Worm (Caenorhabditis elegans): ENCODE results near the gene gcy-4.

The gcy-4 gene

DNA sequence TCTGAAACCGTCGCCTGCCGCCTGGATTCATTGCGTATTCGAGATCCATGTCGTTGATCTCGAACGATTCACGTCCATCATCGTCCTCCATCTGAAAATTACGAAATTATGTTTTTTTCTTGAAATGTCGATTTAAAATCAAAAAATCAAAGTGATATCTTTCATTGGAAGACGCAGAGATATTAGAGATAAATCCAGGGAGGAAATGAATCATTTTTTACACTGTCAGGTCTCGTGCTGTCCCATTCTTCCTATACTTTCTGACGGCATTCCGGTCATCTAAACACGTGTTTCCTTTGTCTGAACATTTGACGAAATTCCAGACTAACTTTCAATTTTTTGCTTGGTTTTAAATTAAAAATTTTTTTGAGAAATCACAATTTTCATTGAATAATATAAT is 41.3 kb upstream of the gcy-4 start, which contains the start of gene stip-1:
Gene stip-1, minus strand, starts transcription at position 98 of the 400 bp plus-strand sequence.
- TF ChIP-seq snpc-4 (tag; optimal IDR thresholded peaks at IDR 0.05) (no peak), ztf-11 (tag; optimal IDR thresholded peaks at IDR 0.05) (no peak), nhr-12 (tag; optimal IDR thresholded peaks at IDR 0.05) (no peak), nhr-10 (tag; optimal IDR thresholded peaks at IDR 0.05) (no peak), blmp-1 (tag; optimal IDR thresholded peaks at IDR 0.05; ENCODE audit: insufficient read depth) (no peak), mab-5 (tag; optimal IDR thresholded peaks at IDR 0.05) (peak; percentile 24)

DNA sequence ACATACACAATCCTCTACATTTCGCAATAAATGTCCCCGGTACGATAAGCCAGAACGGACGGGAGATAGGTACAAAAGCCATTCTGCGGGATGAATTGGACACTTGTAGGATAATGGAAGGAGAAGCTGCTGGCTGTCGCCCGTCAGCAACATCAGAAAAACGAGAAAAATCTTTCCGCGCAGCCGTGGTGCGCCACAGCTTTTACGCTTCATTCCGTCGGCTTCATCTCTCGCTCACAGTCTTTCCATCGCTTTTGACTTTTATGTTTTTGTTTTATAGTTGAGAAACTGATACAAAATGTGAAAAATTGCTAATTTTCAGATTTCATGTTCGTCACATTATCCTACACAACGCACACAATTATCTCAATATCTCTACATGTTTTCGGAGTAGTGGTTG is 37.4 kb upstream of the gcy-4 start, which contains the start of gene C07E3.10:
Gene C07E3.10, plus strand, starts transcription at position 301 of the 400 bp plus-strand sequence.
- no peak for TF ChIP-seq nhr-21 (tag; optimal IDR thresholded peaks at IDR 0.05)
- no peak for TF ChIP-seq ztf-11 (tag; optimal IDR thresholded peaks at IDR 0.05)
- no peak for TF ChIP-seq blmp-1 (tag; optimal IDR thresholded peaks at IDR 0.05; ENCODE audit: insufficient read depth)
- no peak for TF ChIP-seq F13H6.1 (tag; optimal IDR thresholded peaks at IDR 0.05)
- TF ChIP-seq unc-62 (GFP tag; optimal IDR thresholded peaks at IDR 0.05) = no peak
- TF ChIP-seq sma-9 (GFP tag; optimal IDR thresholded peaks at IDR 0.05) = no peak
- TF ChIP-seq sma-9 (tag; optimal IDR thresholded peaks at IDR 0.05) = no peak
- TF ChIP-seq peb-1 (tag; optimal IDR thresholded peaks at IDR 0.05) = no peak

DNA sequence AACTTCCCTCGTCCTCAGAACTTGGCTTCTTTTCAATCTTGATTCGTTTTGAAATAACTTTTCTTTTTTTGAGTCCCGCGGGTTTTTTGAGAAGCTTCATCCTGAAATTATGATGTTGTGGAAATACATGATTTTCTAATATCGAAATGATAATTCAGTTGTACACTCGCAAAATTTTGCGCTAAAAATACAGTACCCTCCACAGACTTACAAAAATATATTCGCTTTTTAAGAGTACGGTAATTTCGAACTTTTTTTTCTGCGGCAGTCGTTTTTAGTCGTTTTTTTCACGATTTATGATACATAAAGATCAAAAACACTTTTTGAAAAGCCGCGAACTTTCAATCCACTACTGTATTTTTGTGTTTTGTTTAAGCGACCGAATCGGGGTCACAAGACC is 36.4 kb upstream of the gcy-4 start, which contains the start of gene pro-2:
Gene pro-2, minus strand, starts transcription at position 101 of the 400 bp plus-strand sequence.
- TF ChIP-seq dmd-4 (tag; optimal IDR thresholded peaks at IDR 0.05) (no peak), R02D3.7 (tag; optimal IDR thresholded peaks at IDR 0.05) (no peak), nhr-21 (tag; optimal IDR thresholded peaks at IDR 0.05) (no peak), ama-1 (optimal IDR thresholded peaks at IDR 0.05) (no peak), ztf-1 (GFP tag; conservative IDR thresholded peaks at IDR 0.05) (no peak), ztf-4 (tag; optimal IDR thresholded peaks at IDR 0.05) (no peak)

DNA sequence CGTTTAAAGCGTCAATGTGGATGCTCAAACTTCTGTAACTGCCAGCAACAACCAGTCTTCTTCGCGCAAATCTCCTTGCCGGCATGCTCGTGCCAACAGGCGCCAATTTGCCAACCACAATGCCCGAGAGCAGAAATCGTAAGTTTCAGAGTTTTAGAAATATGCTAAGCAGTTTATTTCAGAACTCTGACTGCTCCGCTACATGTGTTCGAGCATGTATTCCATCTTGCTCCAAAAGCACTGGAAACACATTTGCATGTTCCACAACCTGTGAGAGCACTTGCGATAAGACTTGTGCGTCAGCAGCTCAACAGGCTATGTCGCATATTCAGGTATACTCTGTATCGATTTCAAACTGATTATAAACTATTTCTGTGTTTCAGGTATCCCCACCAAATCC is 21.1 kb upstream of the gcy-4 start:
- no peak for TF ChIP-seq ztf-4 (tag; optimal IDR thresholded peaks at IDR 0.05)
- no peak for TF ChIP-seq ceh-16 (tag; optimal IDR thresholded peaks at IDR 0.05)
- no peak for TF ChIP-seq fos-1 (tag; optimal IDR thresholded peaks at IDR 0.05)

DNA sequence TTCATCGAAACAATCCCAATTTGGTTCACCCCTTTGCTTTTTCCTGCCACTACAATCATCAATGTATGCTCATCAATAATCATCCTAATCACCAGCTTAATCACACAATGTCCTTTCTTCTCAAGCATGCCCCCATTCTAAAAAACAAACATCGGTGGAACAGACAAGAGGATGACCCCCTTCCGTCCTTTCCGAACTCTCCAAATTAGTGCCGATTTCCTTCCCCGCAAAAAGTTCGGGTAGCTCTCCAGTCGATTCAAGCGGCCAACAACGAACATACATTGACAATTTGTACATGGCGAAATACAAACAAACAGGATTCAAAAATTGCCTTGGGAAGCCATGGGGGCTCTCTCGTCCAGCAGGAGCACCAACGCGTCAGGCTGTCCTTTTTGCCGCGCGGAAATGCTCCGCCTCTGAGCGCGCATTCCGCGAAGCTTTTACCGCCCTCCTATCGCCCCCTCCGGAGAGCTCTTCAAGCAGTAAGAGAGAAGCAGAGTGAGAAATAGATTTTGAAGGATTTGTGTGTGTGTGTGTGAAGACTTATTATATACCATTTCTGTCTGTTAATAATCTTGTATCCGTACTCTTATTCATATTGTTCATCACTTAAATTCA is 17.1 kb upstream of the gcy-4 start, which contains the start of gene appg-1:
Gene appg-1, plus strand, starts transcription at position 427 of the 618 bp plus-strand sequence.
- TF ChIP-seq C34F6.9 (tag; optimal IDR thresholded peaks at IDR 0.05) = no peak
- TF ChIP-seq ZK546.5 (tag; optimal IDR thresholded peaks at IDR 0.05) = no peak
- TF ChIP-seq nhr-6 (tag; optimal IDR thresholded peaks at IDR 0.05) = no peak
- TF ChIP-seq dmd-4 (tag; optimal IDR thresholded peaks at IDR 0.05) = no peak
- TF ChIP-seq skn-1 (tag; optimal IDR thresholded peaks at IDR 0.05) = no peak
- no peak for TF ChIP-seq fos-1 (tag; optimal IDR thresholded peaks at IDR 0.05)
- no peak for TF ChIP-seq mbf-1 (tag; optimal IDR thresholded peaks at IDR 0.05)

DNA sequence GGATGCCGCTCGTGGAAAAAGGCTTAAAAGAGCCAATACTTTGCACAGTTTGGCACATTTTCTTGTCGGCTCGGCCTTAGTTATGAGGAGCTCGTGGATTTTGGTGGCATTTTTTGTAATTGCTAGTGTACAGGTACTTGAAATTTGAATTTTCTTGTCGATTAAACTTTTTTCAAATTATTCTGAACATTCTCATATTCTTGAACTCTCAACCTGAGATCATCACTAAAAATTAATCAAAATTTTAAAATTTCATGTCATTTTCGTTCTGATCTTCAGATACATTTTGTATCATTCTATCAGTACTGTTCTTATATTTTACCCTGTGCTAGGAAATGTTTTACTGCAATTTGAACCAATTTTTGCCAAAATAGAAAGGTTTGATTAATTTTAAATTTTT is 12.8 kb upstream of the gcy-4 start, which contains the start of gene idpp-4:
Gene idpp-4, plus strand, starts transcription at position 51 of the 400 bp plus-strand sequence.
- TF ChIP-seq aly-2 (tag; optimal IDR thresholded peaks at IDR 0.05) (no peak), ztf-11 (tag; optimal IDR thresholded peaks at IDR 0.05) (no peak), sma-3 (GFP tag; optimal IDR thresholded peaks at IDR 0.05) (no peak), mdl-1 (tag; optimal IDR thresholded peaks at IDR 0.05) (no peak), elt-1 (tag; optimal IDR thresholded peaks at IDR 0.05) (no peak), ZK546.5 (tag; optimal IDR thresholded peaks at IDR 0.05) (no peak), lin-39 (tag; optimal IDR thresholded peaks at IDR 0.05) (no peak), nhr-129 (tag; optimal IDR thresholded peaks at IDR 0.05) (no peak), ztf-4 (tag; optimal IDR thresholded peaks at IDR 0.05) (no peak), dmd-4 (tag; optimal IDR thresholded peaks at IDR 0.05) (no peak), nhr-6 (tag; optimal IDR thresholded peaks at IDR 0.05) (no peak)

DNA sequence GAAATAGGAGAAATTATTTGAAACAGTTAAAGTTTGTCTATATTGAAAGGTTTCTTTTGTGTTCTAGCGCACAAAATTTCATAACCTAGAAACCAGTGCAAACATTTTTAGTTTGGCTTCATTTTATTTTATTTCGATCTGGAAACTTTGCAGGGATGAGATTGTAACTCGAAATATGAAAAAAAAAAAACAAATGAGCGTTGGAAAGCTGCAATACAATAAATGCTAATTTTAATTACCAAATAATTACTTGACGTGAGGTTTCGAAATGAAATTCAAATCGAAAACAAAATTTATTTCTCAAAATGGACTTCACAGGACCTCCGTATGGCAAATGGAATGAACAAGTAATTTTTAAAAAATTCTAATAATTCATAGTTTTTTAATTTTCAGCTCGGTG is 8.4 kb upstream of the gcy-4 start, which contains the start of gene M02G9.4:
Gene M02G9.4, plus strand, starts transcription at position 301 of the 400 bp plus-strand sequence.
- TF ChIP-seq nhr-237 (tag; optimal IDR thresholded peaks at IDR 0.05) (no peak), unc-62 (GFP tag; optimal IDR thresholded peaks at IDR 0.05) (no peak), snpc-4 (tag; optimal IDR thresholded peaks at IDR 0.05) (no peak), ztf-4 (tag; optimal IDR thresholded peaks at IDR 0.05) (no peak), lsy-2 (tag; optimal IDR thresholded peaks at IDR 0.05) (no peak), unc-55 (GFP tag; optimal IDR thresholded peaks at IDR 0.05) (no peak)
